Fruit fly (Drosophila melanogaster) whole organism, pupa: ENCODE results near the gene CG10948.
A peak's percentile ranks its signal among the peaks of the same experiment; 100 is the strongest.

Experiments used
- CG10348 ChIP-seq: fragments of 200-800 bp; sonication (Bioruptor generic); IDR thresholded peaks from 2 replicates; pipeline ENCODE4 v1.3.6; 2022; ENCODE audit warnings: missing biosample characterization, missing genetic modification characterization
- CG12605 ChIP-seq: fragments of 200-800 bp; sonication (Bioruptor generic); IDR thresholded peaks from 2 replicates; pipeline ENCODE4 v1.3.6; 2022; ENCODE audit warnings: missing biosample characterization, missing genetic modification characterization
- CG13204 ChIP-seq: fragments of 200-800 bp; sonication (Bioruptor generic); optimal IDR thresholded peaks from 2 replicates; lab custom pipeline; 2018; ENCODE audit warnings: missing biosample characterization, mild to moderate bottlenecking, missing genetic modification characterization, moderate library complexity
- CG14655 ChIP-seq: fragments of 200-800 bp; sonication (Bioruptor generic); optimal IDR thresholded peaks from 3 replicates; lab custom pipeline; 2017; ENCODE audit warnings: mild to moderate bottlenecking, missing biosample characterization, missing genetic modification reagents, missing genetic modification characterization
- CG15710 ChIP-seq: fragments of 200-800 bp; sonication (Bioruptor generic); optimal IDR thresholded peaks from 2 replicates; lab custom pipeline; 2018; ENCODE audit warnings: missing biosample characterization, mild to moderate bottlenecking, missing genetic modification characterization, moderate library complexity
- CG17806 ChIP-seq: fragments of 200-800 bp; sonication (Bioruptor generic); optimal IDR thresholded peaks from 2 replicates; lab custom pipeline; 2018; ENCODE audit warnings: missing biosample characterization, mild to moderate bottlenecking, missing genetic modification characterization, moderate library complexity
- CG34367 ChIP-seq: fragments of 200-800 bp; sonication (Bioruptor generic); optimal IDR thresholded peaks from 2 replicates; lab custom pipeline; 2018; ENCODE audit warnings: missing biosample characterization, mild to moderate bottlenecking, missing genetic modification characterization
- CG4496 ChIP-seq: fragments of 200-800 bp; sonication (Bioruptor generic); IDR thresholded peaks from 3 replicates; pipeline ENCODE4 v1.3.6; 2022; ENCODE audit warnings: missing biosample characterization, missing genetic modification characterization
- CG8159 ChIP-seq: fragments of 200-800 bp; sonication (Bioruptor generic); optimal IDR thresholded peaks from 3 replicates; lab custom pipeline; 2018; ENCODE audit warnings: missing biosample characterization, mild to moderate bottlenecking, missing genetic modification characterization, moderate library complexity
- CG8301 ChIP-seq: fragments of 200-800 bp; sonication (Bioruptor generic); optimal IDR thresholded peaks from 2 replicates; lab custom pipeline; 2018; ENCODE audit warnings: missing biosample characterization, mild to moderate bottlenecking, missing genetic modification characterization
- CG9948 ChIP-seq: fragments of 200-800 bp; sonication (Bioruptor generic); optimal IDR thresholded peaks from 2 replicates; lab custom pipeline; 2018; ENCODE audit warnings: missing biosample characterization, mild to moderate bottlenecking, missing genetic modification characterization, moderate library complexity
- D1 ChIP-seq: fragments of 200-800 bp; sonication (Bioruptor generic); optimal IDR thresholded peaks from 2 replicates; lab custom pipeline; 2018; ENCODE audit warnings: missing biosample characterization, mild to moderate bottlenecking, missing genetic modification characterization, moderate library complexity
- EcR ChIP-seq: fragments of 200-800 bp; sonication (Bioruptor generic); optimal IDR thresholded peaks from 3 replicates; lab custom pipeline; 2019; ENCODE audit warnings: missing biosample characterization, missing genetic modification characterization, mild to moderate bottlenecking, moderate library complexity, missing genetic modification reagents
- Ets98B ChIP-seq: fragments of 200-800 bp; sonication (Bioruptor generic); IDR thresholded peaks from 2 replicates; pipeline ENCODE4 v1.3.6; 2022; ENCODE audit warnings: missing biosample characterization, missing genetic modification characterization
- Pif1A ChIP-seq: fragments of 200-800 bp; sonication (Bioruptor generic); optimal IDR thresholded peaks from 3 replicates; lab custom pipeline; 2016; ENCODE audit warnings: missing biosample characterization, missing genetic modification characterization
- Pif1B ChIP-seq: fragments of 200-800 bp; sonication (Bioruptor generic); optimal IDR thresholded peaks from 3 replicates; lab custom pipeline; 2016; ENCODE audit warnings: missing biosample characterization, missing genetic modification characterization
- Snoo ChIP-seq: fragments of 200-800 bp; sonication (Bioruptor generic); optimal IDR thresholded peaks from 3 replicates; lab custom pipeline; 2017; ENCODE audit warnings: missing biosample characterization, mild to moderate bottlenecking, missing genetic modification characterization, inconsistent platforms
- fd96Ca ChIP-seq: fragments of 200-800 bp; sonication (Bioruptor generic); IDR thresholded peaks from 3 replicates; pipeline ENCODE4 v1.3.6; 2022; ENCODE audit warnings: missing biosample characterization, missing genetic modification characterization
- gl ChIP-seq: fragments of 200-800 bp; sonication (Bioruptor generic); optimal IDR thresholded peaks from 2 replicates; lab custom pipeline; 2018; ENCODE audit warnings: missing biosample characterization, mild to moderate bottlenecking, missing genetic modification characterization
- rn ChIP-seq: fragments of 200-800 bp; sonication (Bioruptor generic); IDR thresholded peaks from 2 replicates; pipeline ENCODE4 v1.3.6; 2022; ENCODE audit warnings: missing biosample characterization, missing genetic modification characterization

CG10948 gene

DNA sequence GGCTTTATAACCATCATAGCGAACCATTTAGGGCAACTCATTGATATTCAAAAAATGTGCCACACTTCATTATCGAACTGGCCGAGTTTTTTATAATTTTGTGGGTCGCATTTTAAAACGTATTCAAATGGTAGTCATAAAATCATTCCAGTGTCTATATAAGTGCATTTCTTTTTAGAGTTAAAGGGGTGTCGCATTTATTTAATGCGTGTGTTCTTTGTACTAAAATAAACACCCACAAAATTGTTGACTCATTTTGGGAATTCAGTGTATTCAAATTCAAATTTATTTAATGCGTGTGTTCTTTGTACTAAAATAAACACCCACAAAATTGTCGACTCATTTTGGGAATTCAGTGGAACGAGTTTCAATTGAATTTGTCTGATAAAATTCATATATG lies 19.5 kb downstream of the CG10948 start:
- no peak for TF ChIP-seq CG15710 (tag; lab: Kevin White, UChicago)
- TF ChIP-seq CG13204 (GFP tag; lab: Kevin White, UChicago) = no peak
- TF ChIP-seq CG12605 = no peak
- TF ChIP-seq Pif1A (GFP tag; lab: Kevin White, UChicago) = no peak
- TF ChIP-seq Snoo (tag; lab: Kevin White, UChicago) = no peak
- no peak for TF ChIP-seq CG9948 (tag; lab: Kevin White, UChicago)
- no peak for TF ChIP-seq CG10348 (GFP tag; lab: Robert Waterston, UW)
- TF ChIP-seq CG8301 (tag; lab: Kevin White, UChicago) = no peak

dm6 chr3L:12828532-12828931 lies 21.4 kb downstream of the CG10948 start:
- TF ChIP-seq CG8301 (tag; lab: Kevin White, UChicago) (no peak), CG34367 (no peak), CG14655 (GFP tag; lab: Kevin White, UChicago) (no peak), rn (GFP tag; lab: Robert Waterston, UW) (no peak)

DNA sequence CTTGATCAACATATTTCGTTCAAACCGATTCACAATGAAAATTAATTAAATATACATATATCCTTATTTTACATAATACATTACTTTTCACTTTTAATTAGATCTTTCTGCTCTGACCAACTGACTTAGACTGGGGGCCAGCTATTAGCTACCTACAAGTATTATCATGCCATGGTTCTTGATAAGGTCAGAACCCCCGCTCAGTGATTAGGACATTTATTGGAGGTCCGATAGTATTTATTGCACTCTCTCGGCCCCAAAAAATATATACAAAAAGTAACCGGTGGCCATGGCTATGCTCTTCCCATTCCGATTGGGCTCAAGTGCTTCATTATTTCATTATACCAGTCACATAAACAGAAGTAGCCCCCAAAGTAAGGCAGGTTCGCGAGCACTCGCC lies 22.2 kb downstream of the CG10948 start:
- TF ChIP-seq Ets98B (GFP tag; lab: Robert Waterston, UW) (no peak), EcR (GFP tag; lab: Kevin White, UChicago) (no peak), CG15710 (tag; lab: Kevin White, UChicago) (no peak), CG12605 (no peak), Snoo (tag; lab: Kevin White, UChicago) (no peak), CG34367 (no peak), CG14655 (GFP tag; lab: Kevin White, UChicago) (no peak), CG10348 (GFP tag; lab: Robert Waterston, UW) (no peak), Pif1B (no peak), Pif1A (GFP tag; lab: Kevin White, UChicago) (no peak), CG8159 (no peak), CG13204 (GFP tag; lab: Kevin White, UChicago) (no peak), CG17806 (no peak), fd96Ca (GFP tag; lab: Robert Waterston, UW) (no peak), CG4496 (no peak), D1 (no peak)
- TF ChIP-seq, all 21 proteins: peak for 0

DNA sequence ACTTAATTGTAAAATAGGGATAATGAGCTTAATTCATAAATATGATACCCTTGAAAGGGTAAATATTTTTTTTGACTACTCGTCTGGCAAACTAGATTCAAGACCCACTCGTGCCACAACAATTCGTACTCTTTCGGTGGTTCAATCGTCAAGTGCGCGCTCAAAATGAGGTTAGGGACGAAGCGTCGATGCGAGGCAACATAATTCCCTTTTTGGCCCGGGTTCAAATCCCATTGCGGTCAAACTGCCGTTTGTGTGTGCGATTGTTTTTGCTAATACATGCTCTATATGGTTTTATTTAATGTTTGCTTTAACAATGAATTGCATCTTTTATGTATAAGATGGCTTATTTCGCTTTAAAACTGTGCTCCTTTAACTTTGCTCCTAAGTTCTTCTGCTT lies 34.2 kb downstream of the CG10948 start:
- TF ChIP-seq Pif1A (GFP tag; lab: Kevin White, UChicago) = no peak
- TF ChIP-seq CG15710 (tag; lab: Kevin White, UChicago) = no peak
- TF ChIP-seq gl (tag; lab: Kevin White, UChicago) = no peak
- no peak for TF ChIP-seq rn (GFP tag; lab: Robert Waterston, UW)
- no peak for TF ChIP-seq CG13204 (GFP tag; lab: Kevin White, UChicago)
- TF ChIP-seq, all 21 proteins: peak for 0

- no peak for TF ChIP-seq CG9948 (tag; lab: Kevin White, UChicago)
- TF ChIP-seq CG12605 = no peak
- TF ChIP-seq gl (tag; lab: Kevin White, UChicago) = no peak
- TF ChIP-seq CG10348 (GFP tag; lab: Robert Waterston, UW) = no peak
- TF ChIP-seq CG8159 = no peak
- TF ChIP-seq CG14655 (GFP tag; lab: Kevin White, UChicago) = no peak
- no peak for TF ChIP-seq CG4496
These were observed 35.1 kb downstream of the CG10948 start for dm6 chr3L:12814806-12815205.

DNA sequence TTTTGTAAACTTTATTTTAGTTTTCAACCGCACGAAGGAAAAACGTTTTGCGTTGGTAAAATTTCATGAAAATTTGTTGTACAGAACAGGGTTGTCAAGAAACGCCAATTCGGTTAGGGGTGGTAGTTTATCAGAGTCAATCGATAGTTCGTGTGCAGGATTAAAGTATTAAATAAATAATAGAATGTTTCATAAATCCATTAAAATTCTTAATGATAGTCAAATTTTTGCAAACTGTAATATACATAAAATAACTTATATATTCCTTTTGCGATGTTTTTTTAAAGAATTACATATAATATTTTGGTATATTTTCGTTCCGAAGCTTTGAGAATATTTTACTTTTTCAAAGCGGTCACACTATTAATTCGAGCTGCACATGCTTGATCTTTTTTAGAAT lies 36.0 kb downstream of the CG10948 start, which contains the start of the genes Sf3a2 and CG42588:
Gene Sf3a2, minus strand, starts transcription at position 113 of the 400 bp plus-strand sequence.
Gene CG42588, plus strand, starts transcription at position 348 of the 400 bp plus-strand sequence.
- TF ChIP-seq CG17806 = peak; percentile 31
- no peak for TF ChIP-seq EcR (GFP tag; lab: Kevin White, UChicago)
- TF ChIP-seq rn (GFP tag; lab: Robert Waterston, UW) = peak; percentile 36; the same call in 1 of the 2 replicates

DNA sequence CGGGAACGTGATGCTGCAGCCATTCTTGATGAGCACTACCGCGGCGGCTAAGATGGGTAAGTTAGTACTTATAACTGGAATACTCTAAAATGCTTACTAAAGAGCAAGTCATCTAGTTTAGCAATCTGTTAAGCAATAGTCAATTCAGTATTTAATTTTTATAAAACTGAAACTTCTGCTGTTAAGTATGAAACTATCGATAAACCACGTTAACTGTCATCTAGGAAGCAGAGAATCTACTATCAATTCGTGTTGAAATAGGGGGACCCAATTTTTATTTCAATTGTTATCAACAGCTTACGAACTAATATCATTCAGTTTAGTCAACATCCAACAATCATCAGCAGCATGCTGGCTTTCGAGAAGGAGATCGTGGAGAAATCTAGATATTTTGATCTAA lies 41.5 kb downstream of the CG10948 start, which contains the start of gene CG32110:
Gene CG32110, plus strand, starts transcription at position 301 of the 400 bp plus-strand sequence.
- no peak for TF ChIP-seq CG9948 (tag; lab: Kevin White, UChicago)
- TF ChIP-seq Ets98B (GFP tag; lab: Robert Waterston, UW) = no peak
- TF ChIP-seq CG15710 (tag; lab: Kevin White, UChicago) = no peak
- TF ChIP-seq CG10348 (GFP tag; lab: Robert Waterston, UW) = no peak
- no peak for TF ChIP-seq CG12605
- no peak for TF ChIP-seq EcR (GFP tag; lab: Kevin White, UChicago)
- no peak for TF ChIP-seq fd96Ca (GFP tag; lab: Robert Waterston, UW)
- TF ChIP-seq CG14655 (GFP tag; lab: Kevin White, UChicago) = no peak
- TF ChIP-seq Pif1B = no peak
- TF ChIP-seq rn (GFP tag; lab: Robert Waterston, UW) = no peak
- TF ChIP-seq Snoo (tag; lab: Kevin White, UChicago) = no peak
- no peak for TF ChIP-seq gl (tag; lab: Kevin White, UChicago)
- TF ChIP-seq Pif1A (GFP tag; lab: Kevin White, UChicago) = no peak
- TF ChIP-seq, all 21 proteins: peak for 0
